Worm (Caenorhabditis elegans): ENCODE measurements around the gene eps-8.

ce11 chrIV:14868560-14868959 lies 10.7 kb upstream of the eps-8 start:
- TF ChIP-seq gmeb-2 (tag; optimal IDR thresholded peaks at IDR 0.05) (no peak), pax-1 (tag; optimal IDR thresholded peaks at IDR 0.05) (no peak), unc-86 (tag; optimal IDR thresholded peaks at IDR 0.05) (no peak), syd-9 (tag; optimal IDR thresholded peaks at IDR 0.05) (no peak), pha-4 (tag; optimal IDR thresholded peaks at IDR 0.05) (no peak), K02D7.2 (tag; optimal IDR thresholded peaks at IDR 0.05) (no peak), pqm-1 (tag; optimal IDR thresholded peaks at IDR 0.05) (no peak), ref-2 (tag; optimal IDR thresholded peaks at IDR 0.05) (no peak), pha-2 (tag; optimal IDR thresholded peaks at IDR 0.05) (no peak), sox-4 (tag; optimal IDR thresholded peaks at IDR 0.05) (no peak), ama-1 (optimal IDR thresholded peaks at IDR 0.05) (no peak), dve-1 (tag; optimal IDR thresholded peaks at IDR 0.05) (no peak), nfya-1 (tag; optimal IDR thresholded peaks at IDR 0.05) (no peak), ets-4 (tag; optimal IDR thresholded peaks at IDR 0.05) (no peak)

All from whole organism, late embryonic.